Comparison of ENCODE assay signal across 2 worm cellular contexts in the genomic region with DNA sequence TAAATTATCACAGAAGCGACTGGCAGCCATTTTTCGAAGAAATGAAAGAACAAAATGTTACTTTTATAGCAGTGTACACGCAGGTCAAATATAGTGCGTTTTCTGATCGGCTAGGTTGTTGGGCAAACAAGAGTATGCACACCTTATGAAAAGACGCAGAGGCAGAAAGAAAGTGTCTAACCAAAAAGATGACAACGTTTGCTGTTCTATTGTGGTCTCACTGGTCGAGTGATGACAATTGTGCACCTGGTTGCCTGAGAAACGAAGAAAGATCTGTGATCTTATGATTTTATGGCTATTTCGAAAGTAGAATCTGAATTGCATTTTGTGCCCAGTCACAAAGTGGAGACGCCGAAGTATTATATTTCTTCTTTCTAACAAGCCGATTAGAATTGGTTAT.
TF ChIP-seq lines count a peak whose summit lies in the region.

A gene (minus strand): TSS at position 97 of the 400 bp plus-strand sequence.

TF ChIP-seq in whole organism, L1 larva, 84 proteins besides CTCF, POLR2A, EP300 and RAD21 (continued from another document):
- no peak for TF ChIP-seq jun-1 (tag; optimal IDR thresholded peaks at IDR 0.05; lab: Kevin White, UChicago)
- TF ChIP-seq nhr-84 (tag; optimal IDR thresholded peaks at IDR 0.05; lab: Kevin White, UChicago), result no peak
- peak; percentile 44 for TF ChIP-seq blmp-1 (tag; optimal IDR thresholded peaks at IDR 0.05; lab: Kevin White, UChicago)
- peak in 1 of 2 experiments; percentile 30 for TF ChIP-seq lsy-2 (tag; optimal IDR thresholded peaks at IDR 0.05; lab: Kevin White, UChicago)
- TF ChIP-seq lin-14 (GFP tag; optimal IDR thresholded peaks at IDR 0.05; lab: Kevin White, UChicago), result peak; percentile 70
- TF ChIP-seq efl-1 (optimal IDR thresholded peaks at IDR 0.05; lab: Kevin White, UChicago), result peak; percentile 22 to 34
- TF ChIP-seq efl-1 (GFP tag; optimal IDR thresholded peaks at IDR 0.05 in 1 of 2; lab: Kevin White, UChicago), result no peak
- no peak for TF ChIP-seq alr-1 (tag; optimal IDR thresholded peaks at IDR 0.05; lab: Kevin White, UChicago; ENCODE audit: borderline replicate concordance)
- TF ChIP-seq lin-35 (GFP tag; optimal IDR thresholded peaks at IDR 0.05; lab: Kevin White, UChicago), result peak; percentile 14 to 44
- peak; percentile 81 for TF ChIP-seq nhr-85 (tag; lab: Kevin White, UChicago)
- peak in 1 of 3 experiments; percentile 2 for TF ChIP-seq dpl-1 (GFP tag; optimal IDR thresholded peaks at IDR 0.05; lab: Kevin White, UChicago)

TF ChIP-seq in whole organism, L2 larva, 48 proteins besides CTCF, POLR2A, EP300 and RAD21 (continued from another document):
- TF ChIP-seq blmp-1 (tag; optimal IDR thresholded peaks at IDR 0.05; lab: Kevin White, UChicago; ENCODE audit: insufficient read depth), result no peak
- no peak for TF ChIP-seq lin-13 (GFP tag; optimal IDR thresholded peaks at IDR 0.05; lab: Kevin White, UChicago)
- no peak for TF ChIP-seq ceh-16 (tag; optimal IDR thresholded peaks at IDR 0.05; lab: Kevin White, UChicago)
- TF ChIP-seq sma-9 (GFP tag; optimal IDR thresholded peaks at IDR 0.05; lab: Kevin White, UChicago), result peak; percentile 57
- no peak for TF ChIP-seq sma-9 (tag; optimal IDR thresholded peaks at IDR 0.05; lab: Kevin White, UChicago)
- no peak for TF ChIP-seq ztf-1 (GFP tag; conservative IDR thresholded peaks at IDR 0.05; lab: Robert Waterston, UW)
- TF ChIP-seq lin-11 (tag; optimal IDR thresholded peaks at IDR 0.05; lab: Kevin White, UChicago), result peak; percentile 12
- no peak for TF ChIP-seq nhr-237 (tag; optimal IDR thresholded peaks at IDR 0.05; lab: Kevin White, UChicago)
- peak; percentile 45 for TF ChIP-seq fos-1 (tag; optimal IDR thresholded peaks at IDR 0.05; lab: Kevin White, UChicago)
- no peak for TF ChIP-seq nhr-10 (tag; optimal IDR thresholded peaks at IDR 0.05; lab: Kevin White, UChicago)
- peak; percentile 36 for TF ChIP-seq nhr-129 (tag; optimal IDR thresholded peaks at IDR 0.05; lab: Kevin White, UChicago)
- TF ChIP-seq dmd-4 (tag; optimal IDR thresholded peaks at IDR 0.05; lab: Kevin White, UChicago), result no peak
- TF ChIP-seq mdl-1 (tag; optimal IDR thresholded peaks at IDR 0.05; lab: Kevin White, UChicago), result no peak
